Worm (Caenorhabditis elegans) whole organism, L1 larva: ENCODE results near the gene F44A6.3.

ENCODE experiments used
- C16A3.4 ChIP-seq: fragments of 150-350 bp; optimal IDR thresholded peaks from 2 replicates; lab custom pipeline; 2014; ENCODE audit warnings: missing biosample characterization, missing genetic modification characterization
- aly-2 ChIP-seq: fragments of 150-350 bp; optimal IDR thresholded peaks from 2 replicates; lab custom pipeline; 2014; ENCODE audit warnings: missing biosample characterization, missing genetic modification characterization
- egl-27 ChIP-seq, 2 experiments: fragments of 150-350 bp in 1 of 2; sonication (generic microtip); optimal IDR thresholded peaks; 3 replicates each; lab custom pipeline; 2017 to 2018; ENCODE audit warnings: missing biosample characterization in 2 of 2, missing genetic modification characterization in 2 of 2, missing genetic modification reagents in 2 of 2
- lin-13 ChIP-seq: fragments of 150-350 bp; optimal IDR thresholded peaks from 2 replicates; lab custom pipeline; 2014; ENCODE audit warnings: missing biosample characterization, missing genetic modification reagents, missing genetic modification characterization
- lin-39 ChIP-seq: fragments of 150-350 bp; optimal IDR thresholded peaks from 2 replicates; lab custom pipeline; 2014; ENCODE audit warnings: missing biosample characterization, missing genetic modification reagents, missing genetic modification characterization
- mdl-1 ChIP-seq, 2 experiments: fragments of 150-350 bp; optimal IDR thresholded peaks; 2 replicates each; lab custom pipeline; 2014 to 2017; ENCODE audit warnings: missing biosample characterization in 2 of 2, missing genetic modification characterization in 2 of 2, inconsistent platforms in 1 of 2
- nhr-20 ChIP-seq: sonication (generic microtip); optimal IDR thresholded peaks from 2 replicates; lab custom pipeline; 2016; ENCODE audit warnings: mild to moderate bottlenecking, missing genetic modification characterization, missing compliant biosample characterization
- nhr-237 ChIP-seq: fragments of 150-350 bp; optimal IDR thresholded peaks from 2 replicates; lab custom pipeline; 2014; ENCODE audit warnings: missing biosample characterization, missing genetic modification characterization
- snpc-4 ChIP-seq: fragments of 150-350 bp; optimal IDR thresholded peaks from 2 replicates; lab custom pipeline; 2014; ENCODE audit warnings: missing biosample characterization, missing genetic modification characterization
- unc-130 ChIP-seq: fragments of 150-350 bp; optimal IDR thresholded peaks from 2 replicates; lab custom pipeline; 2017; ENCODE audit warnings: missing biosample characterization, missing genetic modification characterization, inconsistent platforms

DNA sequence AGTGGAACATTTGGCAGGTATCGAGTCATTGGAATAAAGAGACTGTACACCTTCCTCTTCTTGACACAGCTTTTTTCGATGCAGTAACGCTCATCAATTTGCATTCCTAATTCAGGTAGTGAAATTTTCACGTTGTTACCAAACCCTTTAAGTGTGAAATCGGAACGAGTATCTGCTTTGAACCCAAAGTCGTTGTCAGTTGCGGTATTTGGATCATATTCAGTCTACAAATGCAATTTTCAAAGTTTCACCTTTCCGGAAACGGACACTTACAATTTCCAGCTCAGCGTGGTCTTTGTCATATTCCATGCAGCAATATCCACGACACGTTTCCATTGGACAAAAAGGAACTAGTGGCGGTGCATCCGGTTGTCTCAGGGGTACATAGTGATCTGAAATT, 30.0 kb upstream of the F44A6.3 start:
- TF ChIP-seq nhr-237 (tag; lab: Kevin White, UChicago), result no peak
- TF ChIP-seq aly-2 (tag; lab: Kevin White, UChicago), result no peak
- TF ChIP-seq unc-130 (tag; lab: Kevin White, UChicago), result no peak
- no peak for TF ChIP-seq egl-27 (tag; optimal IDR thresholded peaks at IDR 0.05; lab: Kevin White, UChicago)
- no peak for TF ChIP-seq lin-39
- TF ChIP-seq nhr-20 (tag; lab: Kevin White, UChicago), result no peak
- TF ChIP-seq lin-13, result no peak
- no peak for TF ChIP-seq snpc-4 (tag; lab: Kevin White, UChicago)
- no peak for TF ChIP-seq mdl-1 (tag; optimal IDR thresholded peaks at IDR 0.05; lab: Kevin White, UChicago)
- TF ChIP-seq C16A3.4 (tag; lab: Kevin White, UChicago), result no peak
